Worm (Caenorhabditis elegans): Measurements from ENCODE around the gene ubh-2.

ubh-2 gene

ce11 chrV:6517305-6518224 lies 7.9 kb upstream of the ubh-2 start:
- TF ChIP-seq nhr-71 (tag; optimal IDR thresholded peaks at IDR 0.05) (peak; percentile 73), C34B4.2 (tag; optimal IDR thresholded peaks at IDR 0.05) (no peak), nhr-19 (GFP tag; conservative IDR thresholded peaks at IDR 0.05) (peak; percentile 70), nhr-90 (tag; optimal IDR thresholded peaks at IDR 0.05; ENCODE audit: poor library complexity) (peak; percentile 40), C04F5.9 (tag; optimal IDR thresholded peaks at IDR 0.05) (no peak), Y116A8C.19 (tag; optimal IDR thresholded peaks at IDR 0.05; ENCODE audit: borderline replicate concordance) (no peak), egl-13 (tag; optimal IDR thresholded peaks at IDR 0.05) (no peak), ets-5 (GFP tag; IDR thresholded peaks at IDR 0.05) (no peak), isw-1 (GFP tag; IDR thresholded peaks at IDR 0.05) (no peak), lin-15B (tag; optimal IDR thresholded peaks at IDR 0.05) (no peak), F16B12.6 (tag; optimal IDR thresholded peaks at IDR 0.05) (no peak), aha-1 (tag; optimal IDR thresholded peaks at IDR 0.05) (peak; percentile 49), sup-37 (GFP tag; optimal IDR thresholded peaks at IDR 0.05) (no peak), nhr-237 (tag; optimal IDR thresholded peaks at IDR 0.05) (no peak), ceh-82 (tag; optimal IDR thresholded peaks at IDR 0.05) (no peak), fkh-10 (GFP tag; optimal IDR thresholded peaks at IDR 0.05) (no peak), tbx-2 (tag; optimal IDR thresholded peaks at IDR 0.05) (peak; percentile 27), nhr-20 (tag; optimal IDR thresholded peaks at IDR 0.05) (peak; percentile 55), skn-1 (tag; optimal IDR thresholded peaks at IDR 0.05) (no peak), hlh-17 (GFP tag; optimal IDR thresholded peaks at IDR 0.05; ENCODE audit: borderline replicate concordance) (no peak), ceh-63 (GFP tag; optimal IDR thresholded peaks at IDR 0.05) (no peak), sox-4 (tag; optimal IDR thresholded peaks at IDR 0.05) (no peak), mep-1 (tag; optimal IDR thresholded peaks at IDR 0.05) (peak; percentile 57), lin-39 (tag; optimal IDR thresholded peaks at IDR 0.05) (no peak), vab-15 (tag; optimal IDR thresholded peaks at IDR 0.05) (no peak), grh-1 (GFP tag; IDR thresholded peaks at IDR 0.05) (no peak), dpl-1 (GFP tag; optimal IDR thresholded peaks at IDR 0.05) (no peak), efl-3 (GFP tag; optimal IDR thresholded peaks at IDR 0.05) (no peak), sptf-1 (tag; optimal IDR thresholded peaks at IDR 0.05) (no peak), alr-1 (tag; optimal IDR thresholded peaks at IDR 0.05; ENCODE audit: borderline replicate concordance) (no peak), lsy-2 (tag; optimal IDR thresholded peaks at IDR 0.05) (peak; percentile 8 to 33), mef-2 (tag; optimal IDR thresholded peaks at IDR 0.05) (no peak), nhr-11 (tag; optimal IDR thresholded peaks at IDR 0.05) (no peak), pag-3 (tag; optimal IDR thresholded peaks at IDR 0.05; ENCODE audit: borderline replicate concordance, insufficient read depth) (peak; percentile 77), pax-3 (tag; optimal IDR thresholded peaks at IDR 0.05) (no peak), nhr-76 (tag; optimal IDR thresholded peaks at IDR 0.05) (no peak), irx-1 (tag; optimal IDR thresholded peaks at IDR 0.05) (peak; percentile 6), tlp-1 (tag; optimal IDR thresholded peaks at IDR 0.05) (no peak), xbp-1 (tag; optimal IDR thresholded peaks at IDR 0.05) (no peak), snu-23 (GFP tag; optimal IDR thresholded peaks at IDR 0.05) (peak; percentile 61), ztf-11 (tag; optimal IDR thresholded peaks at IDR 0.05) (no peak), hpl-2 (GFP tag; optimal IDR thresholded peaks at IDR 0.05) (no peak), unc-86 (tag; optimal IDR thresholded peaks at IDR 0.05) (no peak), nhr-84 (tag; optimal IDR thresholded peaks at IDR 0.05) (no peak), ama-1 (optimal IDR thresholded peaks at IDR 0.05) (peak; percentile 31), dsc-1 (tag; optimal IDR thresholded peaks at IDR 0.05) (no peak), nhr-28 (tag; optimal IDR thresholded peaks at IDR 0.05) (no peak), nhr-77 (tag; optimal IDR thresholded peaks at IDR 0.05) (no peak), hlh-4 (tag; optimal IDR thresholded peaks at IDR 0.05) (no peak), nhr-85 (tag) (peak; percentile 88), lin-35 (GFP tag; optimal IDR thresholded peaks at IDR 0.05) (peak; percentile 22 to 29)

Measured in whole organism, L1 larva.